Worm (Caenorhabditis elegans) whole organism, L3 larva: ENCODE data around the gene Y102E9.5.

Experiments
- ceh-9 ChIP-seq: sonication (generic microtip); optimal IDR thresholded peaks from 2 replicates; lab custom pipeline; 2018; ENCODE audit warnings: missing biosample characterization, missing genetic modification characterization
- nhr-77 ChIP-seq: fragments of 150-350 bp; optimal IDR thresholded peaks from 2 replicates; lab custom pipeline; 2014; ENCODE audit warnings: missing biosample characterization, missing genetic modification characterization

ce11 chrIII:6681790-6682189 lies 48.3 kb downstream of the Y102E9.5 start:
- TF ChIP-seq nhr-77 (no peak), ceh-9 (tag; lab: Kevin White, UChicago) (no peak)
